Fruit fly (Drosophila melanogaster) whole organism, embryonic: Measurements from ENCODE around the gene Agpat4.
A peak's percentile ranks its signal among the peaks of the same experiment; 100 is the strongest.

ENCODE experiments used
- B-H1 ChIP-seq: fragments of 200-800 bp; sonication (Bioruptor generic); IDR thresholded peaks from 3 replicates; pipeline ENCODE4 v1.3.6; 2022; ENCODE audit warnings: missing biosample characterization, missing genetic modification characterization
- Bteb2 ChIP-seq: fragments of 200-800 bp; sonication (Bioruptor generic); optimal IDR thresholded peaks from 2 replicates; lab custom pipeline; 2016; ENCODE audit warnings: missing biosample characterization, missing genetic modification characterization
- CG10147 ChIP-seq: fragments of 200-800 bp; sonication (Bioruptor generic); optimal IDR thresholded peaks from 2 replicates; lab custom pipeline; 2019; ENCODE audit warnings: missing biosample characterization, mild to moderate bottlenecking, missing genetic modification characterization, moderate library complexity
- CG10565 ChIP-seq: fragments of 200-800 bp; sonication (Bioruptor generic); optimal IDR thresholded peaks from 3 replicates; lab custom pipeline; 2016; ENCODE audit warnings: missing biosample characterization, mild to moderate bottlenecking, missing genetic modification characterization
- CG11085 ChIP-seq: fragments of 200-800 bp; sonication (Bioruptor generic); IDR thresholded peaks from 2 replicates; pipeline ENCODE4 v1.3.6; 2022; ENCODE audit warnings: missing biosample characterization, missing genetic modification characterization
- CG14667 ChIP-seq: fragments of 200-800 bp; sonication (Bioruptor generic); IDR thresholded peaks from 2 replicates; pipeline ENCODE4 v1.3.6; 2022; ENCODE audit warnings: missing biosample characterization, missing genetic modification characterization
- CG14860 ChIP-seq: fragments of 200-800 bp; sonication (Bioruptor generic); IDR thresholded peaks from 3 replicates; pipeline ENCODE4 v1.3.6; 2022; ENCODE audit warnings: missing biosample characterization, missing genetic modification characterization; ENCODE audit not compliant: partially characterized antibody
- CG16813 ChIP-seq: fragments of 200-800 bp; sonication (Bioruptor generic); IDR thresholded peaks from 3 replicates; pipeline ENCODE4 v1.3.6; 2022; ENCODE audit warnings: missing biosample characterization, missing genetic modification characterization; ENCODE audit not compliant: partially characterized antibody
- CG16863 ChIP-seq: fragments of 200-800 bp; sonication (Bioruptor generic); optimal IDR thresholded peaks from 3 replicates; lab custom pipeline; 2016; ENCODE audit warnings: missing biosample characterization, missing genetic modification characterization
- CG17186 ChIP-seq: fragments of 200-800 bp; sonication (Bioruptor generic); optimal IDR thresholded peaks from 3 replicates; lab custom pipeline; 2017; ENCODE audit warnings: missing biosample characterization, missing genetic modification reagents, missing genetic modification characterization
- CG17328 ChIP-seq: fragments of 200-800 bp; sonication (Bioruptor generic); IDR thresholded peaks from 2 replicates; pipeline ENCODE4 v1.3.6; 2022; ENCODE audit warnings: missing biosample characterization, missing genetic modification characterization
- CG17361 ChIP-seq: fragments of 200-800 bp; sonication (Bioruptor generic); IDR thresholded peaks from 3 replicates; pipeline ENCODE4 v1.3.6; 2022; ENCODE audit warnings: missing biosample characterization, missing genetic modification characterization
- CG2712 ChIP-seq: fragments of 200-800 bp; optimal IDR thresholded peaks from 3 replicates; lab custom pipeline; 2019; ENCODE audit warnings: missing biosample characterization, mild to moderate bottlenecking, missing genetic modification characterization, moderate library complexity
- CG2875 ChIP-seq: fragments of 200-800 bp; sonication (Bioruptor generic); optimal IDR thresholded peaks from 2 replicates; lab custom pipeline; 2017; ENCODE audit warnings: missing biosample characterization, mild to moderate bottlenecking, missing genetic modification characterization, missing genetic modification reagents
- CG42726 ChIP-seq: fragments of 200-800 bp; sonication (Bioruptor generic); IDR thresholded peaks from 2 replicates; pipeline ENCODE4 v1.3.6; 2022; ENCODE audit warnings: missing biosample characterization, missing genetic modification characterization; ENCODE audit not compliant: partially characterized antibody
- CG4360 ChIP-seq: fragments of 200-800 bp; sonication (Bioruptor generic); IDR thresholded peaks from 2 replicates; pipeline ENCODE4 v1.3.6; 2022; ENCODE audit warnings: missing biosample characterization, missing genetic modification characterization
- CG4404 ChIP-seq: fragments of 200-800 bp; sonication (Bioruptor generic); IDR thresholded peaks from 2 replicates; pipeline ENCODE4 v1.3.6; 2022; ENCODE audit warnings: missing biosample characterization, missing genetic modification characterization
- CG6765 ChIP-seq: fragments of 200-800 bp; sonication (Bioruptor generic); optimal IDR thresholded peaks from 3 replicates; lab custom pipeline; 2017; ENCODE audit warnings: missing biosample characterization, mild to moderate bottlenecking, missing genetic modification characterization
- CG7271 ChIP-seq: fragments of 200-800 bp; sonication (Bioruptor generic); optimal IDR thresholded peaks from 2 replicates; lab custom pipeline; 2018; ENCODE audit warnings: missing biosample characterization, mild to moderate bottlenecking, missing genetic modification characterization, moderate library complexity
- CG7556 ChIP-seq: fragments of 200-800 bp; sonication (Bioruptor generic); optimal IDR thresholded peaks from 2 replicates; lab custom pipeline; 2017; ENCODE audit warnings: missing biosample characterization, mild to moderate bottlenecking, missing genetic modification characterization
- CG8478 ChIP-seq: fragments of >200 bp; optimal IDR thresholded peaks from 2 replicates; lab custom pipeline; 2018
- Dad ChIP-seq: fragments of 200-800 bp; sonication (Bioruptor generic); optimal IDR thresholded peaks from 3 replicates; lab custom pipeline; 2016; ENCODE audit warnings: missing biosample characterization, missing genetic modification characterization
- GATAe ChIP-seq: fragments of 200-800 bp; sonication (Bioruptor generic); conservative IDR thresholded peaks from 2 replicates; pipeline ENCODE4 v1.3.6; 2022; ENCODE audit warnings: missing biosample characterization, missing genetic modification characterization
- H15 ChIP-seq: fragments of 200-800 bp; sonication (Bioruptor generic); IDR thresholded peaks from 3 replicates; pipeline ENCODE4 v1.3.6; 2022; ENCODE audit warnings: missing biosample characterization, missing genetic modification characterization
- HmgZ ChIP-seq: fragments of 200-800 bp; sonication (Bioruptor generic); optimal IDR thresholded peaks from 2 replicates; lab custom pipeline; 2018; ENCODE audit warnings: missing biosample characterization, mild to moderate bottlenecking, missing genetic modification characterization
- Lhr ChIP-seq: fragments of 200-800 bp; sonication (Bioruptor generic); optimal IDR thresholded peaks from 3 replicates; lab custom pipeline; 2017; ENCODE audit warnings: mild to moderate bottlenecking, missing biosample characterization, missing genetic modification reagents, missing genetic modification characterization
- Side ChIP-seq: fragments of 200-800 bp; sonication (Bioruptor generic); optimal IDR thresholded peaks from 2 replicates; lab custom pipeline; 2016; ENCODE audit warnings: missing biosample characterization, missing genetic modification characterization
- Sin3A ChIP-seq: fragments of >200 bp; optimal IDR thresholded peaks from 2 replicates; lab custom pipeline; 2018
- Stat92E ChIP-seq, 3 experiments: fragments of >200 bp in 2 of 3; fragments of 200-800 bp in 1 of 3; sonication (Bioruptor generic) in 1 of 3; optimal IDR thresholded peaks; 2 replicates each; lab custom pipeline; 2017 to 2019; ENCODE audit warnings: missing biosample characterization in 3 of 3, missing genetic modification characterization in 3 of 3, mild to moderate bottlenecking in 1 of 3, moderate library complexity in 1 of 3
- Tbp ChIP-seq: fragments of >200 bp; optimal IDR thresholded peaks from 2 replicates; lab custom pipeline; 2018; ENCODE audit warnings: missing biosample characterization, missing genetic modification characterization
- bsh ChIP-seq, 2 experiments: fragments of 200-800 bp; sonication (Bioruptor generic); optimal IDR thresholded peaks; 2 replicates each; lab custom pipeline; 2017 to 2018; ENCODE audit warnings: mild to moderate bottlenecking in 2 of 2, missing biosample characterization in 2 of 2, missing genetic modification characterization in 2 of 2, moderate library complexity in 1 of 2
- btn ChIP-seq: fragments of 200-800 bp; sonication (Bioruptor generic); optimal IDR thresholded peaks from 2 replicates; lab custom pipeline; 2016; ENCODE audit warnings: missing biosample characterization, missing genetic modification characterization
- croc ChIP-seq: fragments of 200-800 bp; sonication (Bioruptor generic); conservative IDR thresholded peaks from 3 replicates; pipeline ENCODE4 v1.3.6; 2022; ENCODE audit warnings: missing biosample characterization, missing genetic modification characterization
- da ChIP-seq: fragments of 200-800 bp; sonication (Bioruptor generic); optimal IDR thresholded peaks from 2 replicates; lab custom pipeline; 2016; ENCODE audit warnings: missing biosample characterization, missing genetic modification characterization
- en ChIP-seq: fragments of 200-800 bp; sonication (Bioruptor generic); optimal IDR thresholded peaks from 2 replicates; lab custom pipeline; 2016; ENCODE audit warnings: missing biosample characterization, missing genetic modification characterization
- ftz-f1 ChIP-seq: fragments of 200-800 bp; sonication (Bioruptor generic); optimal IDR thresholded peaks from 2 replicates; lab custom pipeline; 2016; ENCODE audit warnings: missing biosample characterization, missing genetic modification characterization
- gt ChIP-seq: fragments of 200-800 bp; sonication (Bioruptor generic); IDR thresholded peaks from 2 replicates; pipeline ENCODE4 v1.3.6; 2022; ENCODE audit warnings: missing biosample characterization, missing genetic modification characterization
- inv ChIP-seq: fragments of 200-800 bp; sonication (Bioruptor generic); IDR thresholded peaks from 2 replicates; pipeline ENCODE4 v1.3.6; 2022; ENCODE audit warnings: missing biosample characterization, missing genetic modification characterization; ENCODE audit not compliant: partially characterized antibody
- klu ChIP-seq: fragments of 200-800 bp; sonication (Bioruptor generic); IDR thresholded peaks from 2 replicates; pipeline ENCODE4 v1.3.6; 2022; ENCODE audit warnings: missing biosample characterization, missing genetic modification characterization
- kni ChIP-seq: fragments of 200-800 bp; sonication (Bioruptor generic); optimal IDR thresholded peaks from 3 replicates; lab custom pipeline; 2017; ENCODE audit warnings: mild to moderate bottlenecking, missing biosample characterization, missing genetic modification reagents, missing genetic modification characterization
- oc ChIP-seq: fragments of 200-800 bp; sonication (Bioruptor generic); optimal IDR thresholded peaks from 2 replicates; lab custom pipeline; 2018; ENCODE audit warnings: missing biosample characterization, mild to moderate bottlenecking, missing genetic modification characterization, moderate library complexity
- phol ChIP-seq: fragments of 200-800 bp; sonication (Bioruptor generic); optimal IDR thresholded peaks from 3 replicates; lab custom pipeline; 2018; ENCODE audit warnings: missing biosample characterization, mild to moderate bottlenecking, missing genetic modification characterization, moderate library complexity
- pita ChIP-seq: fragments of 200-800 bp; sonication (Bioruptor generic); optimal IDR thresholded peaks from 2 replicates; lab custom pipeline; 2017; ENCODE audit warnings: missing biosample characterization, mild to moderate bottlenecking, missing genetic modification characterization
- pzg ChIP-seq: fragments of 200-800 bp; sonication (Bioruptor generic); optimal IDR thresholded peaks from 3 replicates; lab custom pipeline; 2018; ENCODE audit warnings: missing biosample characterization, mild to moderate bottlenecking, missing genetic modification characterization, moderate library complexity
- run ChIP-seq: fragments of 200-800 bp; sonication (Bioruptor generic); optimal IDR thresholded peaks from 3 replicates; lab custom pipeline; 2018; ENCODE audit warnings: missing biosample characterization, mild to moderate bottlenecking, missing genetic modification characterization
- so ChIP-seq: fragments of 200-800 bp; sonication (Bioruptor generic); IDR thresholded peaks from 3 replicates; pipeline ENCODE4 v1.3.6; 2022; ENCODE audit warnings: missing biosample characterization, missing genetic modification characterization
- tgo ChIP-seq: fragments of 200-800 bp; sonication (Bioruptor generic); IDR thresholded peaks from 3 replicates; pipeline ENCODE4 v1.3.6; 2022; ENCODE audit warnings: missing biosample characterization, missing genetic modification characterization
- usp ChIP-seq: fragments of >200 bp; optimal IDR thresholded peaks from 2 replicates; lab custom pipeline; 2017; ENCODE audit warnings: missing biosample characterization, missing genetic modification characterization
- zfh1 ChIP-seq: fragments of 200-800 bp; sonication (Bioruptor generic); IDR thresholded peaks from 3 replicates; pipeline ENCODE4 v1.3.6; 2022; ENCODE audit warnings: missing biosample characterization, missing genetic modification characterization

Gene Agpat4

DNA sequence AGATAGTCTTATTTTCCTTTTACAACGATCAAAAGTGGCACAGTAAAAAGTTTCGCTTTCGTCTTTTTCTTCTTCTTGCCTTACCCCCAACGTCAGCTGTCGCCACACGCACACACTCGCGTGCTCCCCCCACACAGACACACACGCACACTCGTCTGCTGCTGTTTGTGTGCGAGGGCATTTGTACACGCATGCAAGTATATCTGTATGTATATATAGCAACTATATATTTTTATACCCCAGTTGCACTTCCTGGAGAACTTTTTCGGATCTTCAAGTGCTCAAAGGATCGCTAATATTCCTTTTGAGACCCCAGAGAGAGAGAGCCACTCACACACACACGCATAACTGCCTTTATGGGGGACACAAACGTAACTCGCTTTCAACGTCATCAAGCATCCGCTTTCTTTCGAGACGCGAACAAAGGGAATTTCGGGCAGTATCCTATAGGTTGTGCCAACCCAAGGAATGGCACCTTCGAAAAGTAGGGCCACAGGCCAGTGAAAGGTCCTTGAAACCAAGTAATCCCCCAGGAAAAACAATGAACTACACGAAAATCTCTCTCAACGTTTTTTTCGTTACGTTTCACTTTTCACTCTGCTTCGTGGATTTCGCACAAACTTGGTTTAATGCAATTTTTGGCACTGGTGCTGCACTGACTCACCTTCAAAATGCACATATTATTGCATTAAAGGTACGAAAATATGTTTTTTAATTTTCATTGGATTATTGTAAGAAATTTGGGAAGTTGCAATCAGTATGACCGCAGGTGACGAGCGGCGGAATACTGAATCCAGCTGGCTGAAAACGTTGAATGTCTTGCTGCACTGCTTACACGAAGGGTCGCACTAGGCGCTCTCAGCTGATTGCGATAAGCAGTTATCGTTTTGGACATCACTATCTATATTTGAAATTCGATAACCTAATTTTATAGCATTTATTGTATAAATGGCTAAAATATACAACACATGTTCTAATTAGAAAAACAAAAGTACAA lies 3.3 kb downstream of the Agpat4 start, which contains the start of gene roq (continued):
- TF ChIP-seq pita (no peak), phol (peak; percentile 52), H15 (GFP tag; lab: Robert Waterston, UW) (no peak), so (no peak), ftz-f1 (GFP tag; lab: Kevin White, UChicago) (no peak), bsh (GFP tag; optimal IDR thresholded peaks at IDR 0.05; lab: Kevin White, UChicago) (peak in 1 of 2 experiments; percentile 27), Tbp (no peak), CG8478 (lab: Kevin White, UChicago) (peak; percentile 86), Stat92E (GFP tag; optimal IDR thresholded peaks at IDR 0.05; lab: Kevin White, UChicago) (peak in 2 of 3 experiments; percentile 28 to 82), usp (no peak), da (GFP tag; lab: Kevin White, UChicago) (no peak), CG11085 (no peak), CG17361 (GFP tag; lab: Robert Waterston, UW) (no peak), Dad (GFP tag; lab: Kevin White, UChicago) (no peak), run (no peak), Side (GFP tag; lab: Kevin White, UChicago) (no peak), GATAe (GFP tag; lab: Robert Waterston, UW) (peak; percentile 14; the same call in 1 of the 2 replicates), klu (no peak), CG2875 (GFP tag; lab: Kevin White, UChicago) (no peak), CG7556 (GFP tag; lab: Kevin White, UChicago) (no peak), CG6765 (GFP tag; lab: Kevin White, UChicago) (no peak), pzg (peak; percentile 94), CG2712 (tag; lab: Kevin White, UChicago) (peak; percentile 41), kni (GFP tag; lab: Kevin White, UChicago) (no peak), gt (GFP tag; lab: Robert Waterston, UW) (no peak), CG10147 (GFP tag; lab: Kevin White, UChicago) (no peak), B-H1 (GFP tag; lab: Robert Waterston, UW) (no peak), tgo (GFP tag; lab: Robert Waterston, UW) (no peak), HmgZ (tag; lab: Kevin White, UChicago) (peak; percentile 58), CG14667 (GFP tag; lab: Robert Waterston, UW) (no peak), CG4360 (GFP tag; lab: Robert Waterston, UW) (no peak; the same call in 1 of the 2 replicates), Bteb2 (GFP tag; lab: Kevin White, UChicago) (no peak), CG4404 (GFP tag; lab: Robert Waterston, UW) (no peak), Sin3A (lab: Kevin White, UChicago) (peak; percentile 19), CG7271 (tag; lab: Kevin White, UChicago) (no peak), inv (GFP tag; lab: Robert Waterston, UW) (no peak), Lhr (GFP tag; lab: Kevin White, UChicago) (peak; percentile 39), CG16863 (GFP tag; lab: Kevin White, UChicago) (no peak), btn (GFP tag; lab: Kevin White, UChicago) (no peak), CG17328 (GFP tag; lab: Robert Waterston, UW) (no peak), CG17186 (peak; percentile 67), CG10565 (GFP tag; lab: Kevin White, UChicago) (no peak), croc (GFP tag; lab: Robert Waterston, UW) (no peak), zfh1 (GFP tag; lab: Robert Waterston, UW) (no peak), CG14860 (GFP tag; lab: Robert Waterston, UW) (peak; percentile 51; the same call in 2 of the 3 replicates), en (no peak), CG42726 (GFP tag; lab: Robert Waterston, UW) (peak; percentile 62; the same call in 1 of the 2 replicates), CG16813 (peak; percentile 42; the same call in 2 of the 3 replicates), oc (tag; lab: Kevin White, UChicago) (no peak)
